Worm (Caenorhabditis elegans) whole organism, early embryonic: ENCODE measurements around the gene dod-24.

ENCODE experiments used
- aly-1 ChIP-seq: sonication (generic microtip); optimal IDR thresholded peaks from 2 replicates; lab custom pipeline; 2016; ENCODE audit warnings: missing genetic modification characterization, missing compliant biosample characterization
- ama-1 ChIP-seq: fragments of 150-350 bp; optimal IDR thresholded peaks from 2 replicates; lab custom pipeline; 2014
- hnd-1 ChIP-seq: sonication (generic microtip); optimal IDR thresholded peaks from 2 replicates; lab custom pipeline; 2016; ENCODE audit warnings: missing genetic modification characterization, missing compliant biosample characterization
- scrt-1 ChIP-seq: fragments of 200-800 bp; sonication (Bioruptor generic); IDR thresholded peaks from 2 replicates; pipeline ENCODE4 v1.3.6; 2022; ENCODE audit warnings: missing genetic modification characterization, missing compliant biosample characterization
- tra-4 ChIP-seq: sonication (generic microtip); optimal IDR thresholded peaks from 2 replicates; lab custom pipeline; 2017; ENCODE audit warnings: missing genetic modification characterization, missing compliant biosample characterization

DNA sequence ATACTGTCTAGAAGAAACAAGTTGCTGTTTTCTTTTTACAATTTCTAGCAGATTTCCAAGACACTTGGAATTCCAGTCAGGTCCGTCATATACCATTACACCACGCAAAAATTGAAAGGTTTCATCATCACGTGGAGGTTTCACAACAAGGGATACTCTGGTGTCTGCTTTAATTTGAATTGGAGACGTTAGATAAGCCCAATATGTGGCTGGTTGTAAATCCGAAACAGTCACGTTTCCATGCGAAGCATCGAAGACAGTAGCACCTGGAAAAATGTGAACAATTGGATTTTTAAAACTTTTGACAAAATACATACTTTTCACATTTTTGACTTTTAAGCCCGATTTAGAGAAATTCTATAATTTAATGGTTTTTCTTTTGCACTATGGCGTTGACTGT lies 49.5 kb upstream of the dod-24 start:
- no peak for TF ChIP-seq tra-4 (tag; lab: Kevin White, UChicago)
- no peak for TF ChIP-seq aly-1
- TF ChIP-seq scrt-1 (GFP tag; lab: Robert Waterston, UW) = no peak
- TF ChIP-seq hnd-1 (tag; lab: Kevin White, UChicago) = no peak
- TF ChIP-seq ama-1 = no peak
